Fruit fly (Drosophila melanogaster): Measurements from ENCODE around the gene Ugt36A1.

Ugt36A1 gene

dm6 chr2L:3648173-3648972 lies 29.5 kb downstream of the Ugt36A1 start (continued):
- TF ChIP-seq sd (tag; optimal IDR thresholded peaks at IDR 0.05) (no peak), mld (GFP tag; IDR thresholded peaks at IDR 0.05; ENCODE audit: partially characterized antibody) (no peak), CG2202 (tag; optimal IDR thresholded peaks at IDR 0.05) (no peak), CG12104 (GFP tag; optimal IDR thresholded peaks at IDR 0.05) (no peak), NK7.1 (GFP tag; optimal IDR thresholded peaks at IDR 0.05) (no peak), CG16779 (GFP tag; IDR thresholded peaks at IDR 0.05) (no peak), Hr39 (optimal IDR thresholded peaks at IDR 0.05) (no peak), CG7372 (GFP tag; IDR thresholded peaks at IDR 0.05) (no peak), Lhr (GFP tag; optimal IDR thresholded peaks at IDR 0.05) (no peak), Bteb2 (GFP tag; optimal IDR thresholded peaks at IDR 0.05) (no peak), CG14441 (GFP tag; IDR thresholded peaks at IDR 0.05) (no peak), Atf3 (GFP tag; optimal IDR thresholded peaks at IDR 0.05) (no peak), org-1 (GFP tag; optimal IDR thresholded peaks at IDR 0.05) (no peak), CTCF (GFP tag; optimal IDR thresholded peaks at IDR 0.05) (peak; percentile 12), CG34422 (GFP tag; IDR thresholded peaks at IDR 0.05) (no peak), CG18599 (GFP tag; optimal IDR thresholded peaks at IDR 0.05) (no peak), lmd (GFP tag; IDR thresholded peaks at IDR 0.05) (no peak), seq (GFP tag; IDR thresholded peaks at IDR 0.05) (no peak), knrl (GFP tag; IDR thresholded peaks at IDR 0.05; ENCODE audit: partially characterized antibody) (peak; percentile 23; the same call in 1 of the 3 replicates), bcd (GFP tag; optimal IDR thresholded peaks at IDR 0.05) (no peak), rib (GFP tag; IDR thresholded peaks at IDR 0.05) (no peak), bowl (GFP tag; IDR thresholded peaks at IDR 0.05) (no peak), HmgD (GFP tag; optimal IDR thresholded peaks at IDR 0.05) (no peak), ftz-f1 (GFP tag; optimal IDR thresholded peaks at IDR 0.05) (no peak), onecut (GFP tag; IDR thresholded peaks at IDR 0.05) (no peak), CG14965 (GFP tag; optimal IDR thresholded peaks at IDR 0.05; ENCODE audit: borderline replicate concordance) (no peak), CG7786 (GFP tag; optimal IDR thresholded peaks at IDR 0.05) (no peak), Doc2 (GFP tag; IDR thresholded peaks at IDR 0.05) (no peak), vvl (GFP tag; IDR thresholded peaks at IDR 0.05) (no peak), danr (GFP tag; IDR thresholded peaks at IDR 0.05) (no peak), CG1529 (GFP tag; optimal IDR thresholded peaks at IDR 0.05) (no peak), maf-S (GFP tag; optimal IDR thresholded peaks at IDR 0.05) (no peak), CG13123 (GFP tag; optimal IDR thresholded peaks at IDR 0.05) (no peak), trem (tag; optimal IDR thresholded peaks at IDR 0.05) (no peak), chm (GFP tag; IDR thresholded peaks at IDR 0.05) (no peak), CG32767 (GFP tag; IDR thresholded peaks at IDR 0.05) (no peak), dati (GFP tag; IDR thresholded peaks at IDR 0.05) (no peak), HmgZ (tag; optimal IDR thresholded peaks at IDR 0.05) (no peak), BEAF-32 (GFP tag; optimal IDR thresholded peaks at IDR 0.05) (peak; percentile 67), CG10979 (tag; optimal IDR thresholded peaks at IDR 0.05) (no peak), CG13894 (tag; optimal IDR thresholded peaks at IDR 0.05) (no peak), bbx (GFP tag; IDR thresholded peaks at IDR 0.05; ENCODE audit: partially characterized antibody) (peak; percentile 38; the same call in 1 of the 2 replicates), Camta (GFP tag; optimal IDR thresholded peaks at IDR 0.05) (no peak), CG32532 (GFP tag; IDR thresholded peaks at IDR 0.05) (no peak), Med (GFP tag) (no peak), CG1792 (GFP tag; optimal IDR thresholded peaks at IDR 0.05) (no peak), CG8290 (GFP tag; optimal IDR thresholded peaks at IDR 0.05) (no peak), CG8290 (tag; optimal IDR thresholded peaks at IDR 0.05) (no peak), zfh2 (GFP tag; optimal IDR thresholded peaks at IDR 0.05) (no peak), CG2116 (GFP tag; optimal IDR thresholded peaks at IDR 0.05) (no peak), Rfx (GFP tag; IDR thresholded peaks at IDR 0.05) (peak; percentile 26; the same call in 1 of the 2 replicates), CG15479 (GFP tag; optimal IDR thresholded peaks at IDR 0.05) (no peak)
